Fruit fly (Drosophila melanogaster) whole organism, prepupa: ENCODE results near the gene Socs16D.

ENCODE experiments used
- Hr38 ChIP-seq: sonication (Bioruptor generic); optimal IDR thresholded peaks from 2 replicates; lab custom pipeline; 2016; ENCODE audit warnings: missing biosample characterization, missing genetic modification characterization
- fd59A ChIP-seq: fragments of 200-800 bp; sonication (Bioruptor generic); optimal IDR thresholded peaks from 2 replicates; lab custom pipeline; 2017; ENCODE audit warnings: missing biosample characterization, mild to moderate bottlenecking, missing genetic modification characterization, missing genetic modification reagents
- pdm3 ChIP-seq: fragments of 200-800 bp; sonication (Bioruptor generic); optimal IDR thresholded peaks from 3 replicates; lab custom pipeline; 2016; ENCODE audit warnings: missing biosample characterization, missing genetic modification characterization

DNA sequence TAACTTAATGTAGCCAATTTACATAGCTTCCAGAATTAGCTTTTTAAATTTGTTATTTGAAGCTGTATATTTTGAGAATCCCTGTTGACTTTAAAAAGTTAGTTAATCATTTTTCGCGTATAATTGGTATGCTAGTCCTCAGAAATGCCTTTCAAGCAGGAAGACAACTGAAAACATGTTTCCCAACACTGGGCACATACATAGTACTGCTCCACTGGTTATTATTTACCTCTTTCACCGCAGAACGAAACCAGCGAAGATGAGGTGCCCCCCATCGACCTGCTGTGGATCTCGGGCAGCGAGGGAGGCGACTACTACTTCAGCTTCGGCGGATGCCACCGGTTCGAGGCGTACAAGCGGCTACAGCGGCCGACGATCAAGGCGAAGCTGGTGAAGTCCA, 30.4 kb upstream of the Socs16D start:
- no peak for TF ChIP-seq pdm3 (GFP tag; lab: Kevin White, UChicago)
- no peak for TF ChIP-seq Hr38 (GFP tag; lab: Kevin White, UChicago)
- no peak for TF ChIP-seq fd59A (GFP tag; lab: Kevin White, UChicago)
